Worm (Caenorhabditis elegans) whole organism, mixed stage, embryonic: ENCODE results near the gene phat-8.

Experiments used
- drap-1 ChIP-seq: fragments of 200-800 bp; sonication (Bioruptor generic); optimal IDR thresholded peaks from 3 replicates; lab custom pipeline; 2018; ENCODE audit warnings: mild to moderate bottlenecking, missing genetic modification characterization, missing compliant biosample characterization
- unc-39 ChIP-seq: fragments of 150-350 bp; optimal IDR thresholded peaks from 2 replicates; lab custom pipeline; 2014; ENCODE audit warnings: missing biosample characterization, missing genetic modification characterization

ce11 chrII:12511866-12512265 lies 40.3 kb downstream of the phat-8 start, which contains the start of gene srh-73:
- TF ChIP-seq unc-39 (tag; lab: Kevin White, UChicago): no peak
- no peak for TF ChIP-seq drap-1 (GFP tag; lab: Kevin White, UChicago)
